Fruit fly (Drosophila melanogaster): ENCODE data around the gene rt.
"Not testable (repeated sequence)": the region's sequence is repeated elsewhere in the genome, so short reads cannot be mapped to it uniquely, and the experiment has no call there.

rt gene

dm6 chr3L:11589395-11589794 lies 1.8 kb upstream of the rt start, which contains the start of gene CG7377:
Gene CG7377 (plus strand): TSS chr3L:11589695.
- TF ChIP-seq psq, Myc, ttk (optimal IDR thresholded peaks at IDR 0.05): not testable (repeated sequence)

- TF ChIP-seq Myc (optimal IDR thresholded peaks at IDR 0.05) (no peak), Sin3A (optimal IDR thresholded peaks at IDR 0.05) (no peak), h (optimal IDR thresholded peaks at IDR 0.05) (no peak), insv (optimal IDR thresholded peaks at IDR 0.05) (no peak), ttk (optimal IDR thresholded peaks at IDR 0.05) (no peak), psq (optimal IDR thresholded peaks at IDR 0.05) (no peak)
Measured at dm6 chr3L:11588594-11588993, 1.0 kb upstream of the rt start.

- no peak for TF ChIP-seq insv (optimal IDR thresholded peaks at IDR 0.05)
- TF ChIP-seq psq (optimal IDR thresholded peaks at IDR 0.05): no peak
- TF ChIP-seq h (optimal IDR thresholded peaks at IDR 0.05): no peak
- TF ChIP-seq Myc (optimal IDR thresholded peaks at IDR 0.05): no peak
- no peak for TF ChIP-seq ttk (optimal IDR thresholded peaks at IDR 0.05)
- TF ChIP-seq Sin3A (optimal IDR thresholded peaks at IDR 0.05): no peak
Measured at dm6 chr3L:11586794-11587462, 642 bp downstream of the rt start.

- TF ChIP-seq h (optimal IDR thresholded peaks at IDR 0.05) (no peak), insv (optimal IDR thresholded peaks at IDR 0.05) (no peak), ttk (optimal IDR thresholded peaks at IDR 0.05) (no peak), psq (optimal IDR thresholded peaks at IDR 0.05) (no peak), Sin3A (optimal IDR thresholded peaks at IDR 0.05) (no peak), Myc (optimal IDR thresholded peaks at IDR 0.05) (no peak)
Measured at dm6 chr3L:11583964-11584363, 3.6 kb downstream of the rt start, which contains the start of gene CG32086. Gene CG32086 (minus strand): TSS chr3L:11584064.

dm6 chr3L:11582097-11582496 lies 5.5 kb downstream of the rt start, which contains the start of gene CG33269:
Gene CG33269 (minus strand): TSS chr3L:11582197.
- no peak for TF ChIP-seq Myc (optimal IDR thresholded peaks at IDR 0.05)
- TF ChIP-seq h (optimal IDR thresholded peaks at IDR 0.05): no peak
- no peak for TF ChIP-seq ttk (optimal IDR thresholded peaks at IDR 0.05)

dm6 chr3L:11580919-11581318 lies 6.7 kb downstream of the rt start, which contains the start of gene CG43391:
Gene CG43391 (minus strand): TSS chr3L:11581019.
- TF ChIP-seq h (optimal IDR thresholded peaks at IDR 0.05): no peak
- TF ChIP-seq Sin3A (optimal IDR thresholded peaks at IDR 0.05): no peak
- no peak for TF ChIP-seq Myc (optimal IDR thresholded peaks at IDR 0.05)
- TF ChIP-seq ttk (optimal IDR thresholded peaks at IDR 0.05): no peak
- TF ChIP-seq psq (optimal IDR thresholded peaks at IDR 0.05): no peak
- TF ChIP-seq insv (optimal IDR thresholded peaks at IDR 0.05): no peak

dm6 chr3L:11579919-11580318 lies 7.7 kb downstream of the rt start, which contains the start of gene CG43390:
Gene CG43390 (minus strand): TSS chr3L:11579950.
- TF ChIP-seq h (optimal IDR thresholded peaks at IDR 0.05) (no peak), Myc (optimal IDR thresholded peaks at IDR 0.05) (no peak), psq (optimal IDR thresholded peaks at IDR 0.05) (no peak), insv (optimal IDR thresholded peaks at IDR 0.05) (no peak), Sin3A (optimal IDR thresholded peaks at IDR 0.05) (no peak), ttk (optimal IDR thresholded peaks at IDR 0.05) (no peak)

- no peak for TF ChIP-seq ttk (optimal IDR thresholded peaks at IDR 0.05)
Measured at dm6 chr3L:11578847-11579246, 8.7 kb downstream of the rt start.

dm6 chr3L:11578211-11578673 lies 9.3 kb downstream of the rt start, which contains the start of gene CG33270:
Gene CG33270 (minus strand): TSS chr3L:11578623.
- TF ChIP-seq Sin3A (optimal IDR thresholded peaks at IDR 0.05) (no peak), Myc (optimal IDR thresholded peaks at IDR 0.05) (no peak), psq (optimal IDR thresholded peaks at IDR 0.05) (no peak)

dm6 chr3L:11577395-11577794 lies 10.2 kb downstream of the rt start, which contains the start of gene CG33271:
Gene CG33271 (minus strand): TSS chr3L:11577495.
- TF ChIP-seq insv (optimal IDR thresholded peaks at IDR 0.05) (no peak), Sin3A (optimal IDR thresholded peaks at IDR 0.05) (no peak), ttk (optimal IDR thresholded peaks at IDR 0.05) (no peak), h (optimal IDR thresholded peaks at IDR 0.05) (no peak), Myc (optimal IDR thresholded peaks at IDR 0.05) (no peak), psq (optimal IDR thresholded peaks at IDR 0.05) (no peak)

- TF ChIP-seq h, Myc, insv (optimal IDR thresholded peaks at IDR 0.05): not testable (repeated sequence)
Measured at dm6 chr3L:11576944-11577343, 10.6 kb downstream of the rt start, which contains the start of gene CG33489. Gene CG33489 (minus strand): TSS chr3L:11577044.

- TF ChIP-seq h (optimal IDR thresholded peaks at IDR 0.05) (no peak), psq (optimal IDR thresholded peaks at IDR 0.05) (no peak), Myc (optimal IDR thresholded peaks at IDR 0.05) (no peak), Sin3A (optimal IDR thresholded peaks at IDR 0.05) (no peak), ttk (optimal IDR thresholded peaks at IDR 0.05) (no peak), insv (optimal IDR thresholded peaks at IDR 0.05) (no peak)
Measured at dm6 chr3L:11574563-11574962, 13.0 kb downstream of the rt start, which contains the start of gene CG33490. Gene CG33490 (minus strand): TSS chr3L:11574663.

dm6 chr3L:11563972-11564533 lies 23.5 kb downstream of the rt start, which contains the start of the genes CG46412 and CG33267:
Gene CG46412 (minus strand): TSS chr3L:11564072.
Gene CG33267 (plus strand): TSS chr3L:11564483.
- no peak for TF ChIP-seq ttk (optimal IDR thresholded peaks at IDR 0.05)

Measured in Kc167 (cell line).